Fruit fly (Drosophila melanogaster): ENCODE data around the gene CG14662.

Gene CG14662

DNA sequence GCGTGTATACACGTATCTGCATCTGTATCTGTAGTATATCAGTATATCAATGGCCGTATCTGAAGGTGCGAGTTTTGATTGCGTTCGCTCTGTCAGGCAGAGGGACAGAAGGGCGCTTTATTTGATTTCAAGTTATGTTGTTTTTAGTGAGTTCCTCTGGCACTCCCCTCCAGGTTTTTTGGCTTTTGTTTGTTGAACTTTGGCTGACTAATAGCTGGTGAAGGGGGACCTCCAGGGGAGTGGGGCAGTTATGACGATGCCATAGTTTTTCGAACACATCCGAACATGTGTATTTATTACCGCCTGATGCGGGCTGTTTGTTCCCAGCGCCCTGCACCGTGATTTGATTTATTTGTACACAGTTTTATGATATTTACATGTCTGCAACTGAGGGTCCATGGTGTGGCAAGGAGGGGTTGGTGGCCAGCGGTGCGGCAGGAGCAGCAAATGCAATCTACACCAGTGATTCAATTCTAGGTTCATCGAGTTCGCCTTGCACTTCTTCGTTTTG is 8.2 kb upstream of the CG14662 start (continued):
- TF ChIP-seq TFAM (GFP tag; optimal IDR thresholded peaks at IDR 0.05) (no peak), PHDP (tag; optimal IDR thresholded peaks at IDR 0.05) (peak; percentile 38), Ravus (GFP tag; IDR thresholded peaks at IDR 0.05) (no peak), Dp (GFP tag; optimal IDR thresholded peaks at IDR 0.05) (no peak), Lhr (GFP tag; optimal IDR thresholded peaks at IDR 0.05) (peak; percentile 13), bcd (GFP tag; optimal IDR thresholded peaks at IDR 0.05) (peak; percentile 25), CG8765 (GFP tag; IDR thresholded peaks at IDR 0.05) (no peak), CG6791 (GFP tag; IDR thresholded peaks at IDR 0.05; ENCODE audit: partially characterized antibody) (no peak), CG3995 (GFP tag; optimal IDR thresholded peaks at IDR 0.05) (no peak), Dad (GFP tag; optimal IDR thresholded peaks at IDR 0.05) (peak; percentile 13), Awh (GFP tag; IDR thresholded peaks at IDR 0.05) (peak; percentile 81), ranshi (GFP tag; IDR thresholded peaks at IDR 0.05) (peak; percentile 13; the same call in 1 of the 2 replicates), Atf6 (GFP tag; IDR thresholded peaks at IDR 0.05) (no peak), Opbp (GFP tag; IDR thresholded peaks at IDR 0.05; ENCODE audit: partially characterized antibody) (no peak), Sox102F (GFP tag; optimal IDR thresholded peaks at IDR 0.05) (peak; percentile 34), bsh (GFP tag; optimal IDR thresholded peaks at IDR 0.05) (peak in 1 of 2 experiments; percentile 44), Dref (GFP tag; IDR thresholded peaks at IDR 0.05) (no peak), peb (GFP tag; IDR thresholded peaks at IDR 0.05) (no peak), CG11696 (GFP tag; IDR thresholded peaks at IDR 0.05) (0 out of 2 replicates have a peak, but pooled peaks have one; percentile 32), Deaf1 (tag; optimal IDR thresholded peaks at IDR 0.05) (peak; percentile 26), Atf3 (GFP tag; optimal IDR thresholded peaks at IDR 0.05) (peak; percentile 11), odd (GFP tag; optimal IDR thresholded peaks at IDR 0.05) (peak; percentile 75), CG17612 (GFP tag; IDR thresholded peaks at IDR 0.05) (no peak), slp2 (GFP tag; optimal IDR thresholded peaks at IDR 0.05) (no peak), CG10654 (GFP tag; optimal IDR thresholded peaks at IDR 0.05) (no peak), CG18011 (GFP tag; optimal IDR thresholded peaks at IDR 0.05) (no peak), pum (GFP tag; optimal IDR thresholded peaks at IDR 0.05) (no peak), CG11695 (GFP tag; IDR thresholded peaks at IDR 0.05) (0 out of 3 replicates have a peak, but pooled peaks have one; percentile 49), BtbVII (GFP tag; optimal IDR thresholded peaks at IDR 0.05) (peak; percentile 63), lbe (GFP tag; optimal IDR thresholded peaks at IDR 0.05) (no peak), CG6854 (GFP tag; optimal IDR thresholded peaks at IDR 0.05) (no peak), pzg (GFP tag; optimal IDR thresholded peaks at IDR 0.05) (no peak), Scr (GFP tag; IDR thresholded peaks at IDR 0.05; ENCODE audit: partially characterized antibody) (no peak), sna (GFP tag; IDR thresholded peaks at IDR 0.05; ENCODE audit: partially characterized antibody) (no peak), ERR (GFP tag; optimal IDR thresholded peaks at IDR 0.05) (no peak), Asciz (GFP tag; optimal IDR thresholded peaks at IDR 0.05) (peak; percentile 48), gsb-n (tag; optimal IDR thresholded peaks at IDR 0.05) (peak; percentile 63), ttk (GFP tag; IDR thresholded peaks at IDR 0.05) (peak; percentile 59; the same call in 1 of the 2 replicates), row (GFP tag; IDR thresholded peaks at IDR 0.05) (no peak), HLH54F (GFP tag; optimal IDR thresholded peaks at IDR 0.05) (no peak), Gug (GFP tag; IDR thresholded peaks at IDR 0.05) (no peak), CG6654 (GFP tag; optimal IDR thresholded peaks at IDR 0.05) (no peak), Dfd (GFP tag; optimal IDR thresholded peaks at IDR 0.05) (no peak), CG12942 (GFP tag; optimal IDR thresholded peaks at IDR 0.05) (no peak), CG1832 (GFP tag; optimal IDR thresholded peaks at IDR 0.05) (no peak), Tbp (GFP tag; optimal IDR thresholded peaks at IDR 0.05) (no peak), crc (GFP tag; optimal IDR thresholded peaks at IDR 0.05) (no peak), hb (GFP tag; IDR thresholded peaks at IDR 0.05; ENCODE audit: partially characterized antibody) (no peak), Fer3 (tag; optimal IDR thresholded peaks at IDR 0.05) (no peak), vfl (GFP tag; optimal IDR thresholded peaks at IDR 0.05) (no peak), B-H2 (GFP tag; optimal IDR thresholded peaks at IDR 0.05) (no peak)
